Worm (Caenorhabditis elegans) whole organism, young adult: ENCODE results near the gene vps-16.

Experiments
- B0336.3 ChIP-seq: fragments of 200-800 bp; sonication (Bioruptor generic); IDR thresholded peaks from 2 replicates; pipeline ENCODE4 v1.3.6; 2022; ENCODE audit warnings: missing genetic modification characterization, missing compliant biosample characterization
- T26A5.8 ChIP-seq: sonication (generic microtip); optimal IDR thresholded peaks from 2 replicates; lab custom pipeline; 2016; ENCODE audit warnings: missing genetic modification characterization, missing compliant biosample characterization
- akir-1 ChIP-seq: fragments of 200-800 bp; sonication (Bioruptor generic); optimal IDR thresholded peaks from 2 replicates; lab custom pipeline; 2018; ENCODE audit warnings: mild to moderate bottlenecking, missing genetic modification characterization, moderate library complexity, missing compliant biosample characterization
- attf-6 ChIP-seq: fragments of 200-800 bp; sonication (Bioruptor generic); IDR thresholded peaks from 2 replicates; pipeline ENCODE4 v1.3.6; 2022; ENCODE audit warnings: missing genetic modification reagents, missing genetic modification characterization, missing compliant biosample characterization
- cebp-2 ChIP-seq: fragments of 200-800 bp; sonication (Bioruptor generic); IDR thresholded peaks from 2 replicates; pipeline ENCODE4 v1.3.6; 2022; ENCODE audit warnings: missing genetic modification characterization, missing compliant biosample characterization
- nhr-179 ChIP-seq: sonication (generic microtip); optimal IDR thresholded peaks from 2 replicates; lab custom pipeline; 2016; ENCODE audit warnings: mild to moderate bottlenecking, missing genetic modification characterization, missing compliant biosample characterization
- snpc-1.1 ChIP-seq: sonication (generic microtip); optimal IDR thresholded peaks from 2 replicates; lab custom pipeline; 2017; ENCODE audit warnings: missing genetic modification characterization, mild to moderate bottlenecking, missing compliant biosample characterization, antibody characterized with exemption, moderate library complexity, missing genotype, missing genetic modification reagents; ENCODE audit not compliant: insufficient read depth
- tbp1 ChIP-seq: fragments of 200-800 bp; sonication (Bioruptor generic); optimal IDR thresholded peaks from 2 replicates; lab custom pipeline; 2018; ENCODE audit warnings: mild to moderate bottlenecking, missing genetic modification characterization, missing compliant biosample characterization
- unc-130 ChIP-seq: sonication (generic microtip); optimal IDR thresholded peaks from 2 replicates; lab custom pipeline; 2016; ENCODE audit warnings: missing genetic modification reagents, missing genetic modification characterization, missing compliant biosample characterization

DNA sequence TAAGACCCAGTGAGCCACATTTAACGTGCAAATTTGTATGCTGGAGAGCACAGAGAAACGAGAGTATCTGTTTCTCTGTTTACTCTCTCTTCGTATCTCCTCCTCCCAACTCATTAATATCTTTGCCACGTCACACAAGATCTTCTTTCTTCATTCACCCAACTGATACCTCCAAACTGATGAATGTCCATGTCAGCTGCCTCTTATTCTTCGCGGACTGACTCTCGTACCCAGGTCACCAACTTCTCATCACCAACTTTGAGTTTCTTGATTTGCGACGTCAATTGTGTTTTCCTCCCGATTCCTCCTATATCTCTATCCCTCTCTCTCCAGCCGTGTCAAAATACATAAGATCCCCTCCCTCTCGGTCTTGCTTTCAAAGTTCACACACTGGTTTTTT, 30.7 kb upstream of the vps-16 start:
- TF ChIP-seq tbp1 (no peak), cebp-2 (GFP tag; lab: Robert Waterston, UW) (no peak), T26A5.8 (tag; lab: Kevin White, UChicago) (no peak), unc-130 (no peak), B0336.3 (GFP tag; lab: Robert Waterston, UW) (no peak), akir-1 (GFP tag; lab: Kevin White, UChicago) (no peak), attf-6 (GFP tag; lab: Robert Waterston, UW) (no peak), snpc-1.1 (no peak), nhr-179 (tag; lab: Kevin White, UChicago) (no peak)
